Worm (Caenorhabditis elegans): ENCODE data around the gene F09E5.12.

F09E5.12 gene

DNA sequence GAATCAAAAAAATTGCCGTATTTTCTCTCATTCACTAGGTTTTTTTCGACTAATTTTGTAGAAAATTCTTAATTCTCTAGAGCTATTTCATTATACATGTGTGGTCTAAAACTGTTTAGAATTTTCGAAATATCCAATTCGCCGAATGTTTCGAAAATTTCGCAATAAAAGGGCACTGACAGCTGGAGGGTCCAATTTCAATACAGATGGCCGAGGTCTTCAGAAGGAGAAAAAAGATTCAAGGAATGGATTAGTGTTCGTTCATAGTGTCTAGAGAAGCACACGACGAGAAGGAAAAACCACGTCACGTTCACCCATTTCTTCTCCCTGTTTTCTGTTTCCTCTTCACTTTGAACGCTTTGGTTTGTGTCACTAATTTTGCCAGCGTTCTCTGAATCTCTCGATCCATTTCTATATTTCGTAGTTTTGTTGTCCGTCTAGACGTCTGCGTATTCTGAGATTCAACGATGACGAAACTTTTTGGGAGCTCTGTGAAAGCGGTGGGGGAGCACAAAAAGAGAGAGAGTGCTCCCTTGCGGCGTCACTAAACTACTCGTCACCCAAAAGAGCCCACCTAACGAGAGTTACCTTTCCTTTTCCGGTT is 44.4 kb downstream of the F09E5.12 start (continued):
- TF ChIP-seq zip-11 (GFP tag; IDR thresholded peaks at IDR 0.05) (no peak), zfp-2 (tag; optimal IDR thresholded peaks at IDR 0.05) (no peak), hlh-11 (tag; optimal IDR thresholded peaks at IDR 0.05) (peak; percentile 79), arid-1 (GFP tag; conservative IDR thresholded peaks at IDR 0.05) (0 out of 2 replicates have a peak, but pooled peaks have one; percentile 20), hif-1 (tag; optimal IDR thresholded peaks at IDR 0.05) (peak in 1 of 2 experiments; percentile 48), dmd-6 (GFP tag; IDR thresholded peaks at IDR 0.05) (peak; percentile 79), zag-1 (tag; optimal IDR thresholded peaks at IDR 0.05) (no peak), daf-19 (GFP tag; conservative IDR thresholded peaks at IDR 0.05) (no peak), daf-16 (GFP tag; optimal IDR thresholded peaks at IDR 0.05) (no peak), daf-16 (tag; optimal IDR thresholded peaks at IDR 0.05) (peak; percentile 58), ctbp-1 (GFP tag; IDR thresholded peaks at IDR 0.05) (peak; percentile 58; the same call in 1 of the 2 replicates), mep-1 (tag; optimal IDR thresholded peaks at IDR 0.05) (peak; percentile 66), aha-1 (tag) (peak; percentile 58), nhr-111 (GFP tag; optimal IDR thresholded peaks at IDR 0.05) (no peak), mxl-3 (GFP tag; optimal IDR thresholded peaks at IDR 0.05) (peak; percentile 25), tra-1 (GFP tag; IDR thresholded peaks at IDR 0.05) (peak; percentile 17; the same call in 1 of the 2 replicates), jun-1 (tag; optimal IDR thresholded peaks at IDR 0.05) (no peak), nhr-28 (tag; optimal IDR thresholded peaks at IDR 0.05) (peak; percentile 86), lsy-2 (tag; optimal IDR thresholded peaks at IDR 0.05) (peak; percentile 40 to 71), nhr-6 (tag; optimal IDR thresholded peaks at IDR 0.05) (peak; percentile 13), ztf-7 (tag; optimal IDR thresholded peaks at IDR 0.05) (peak; percentile 39), lin-38 (GFP tag; IDR thresholded peaks at IDR 0.05) (0 out of 2 replicates have a peak, but pooled peaks have one; percentile 20), vab-7 (GFP tag; IDR thresholded peaks at IDR 0.05) (no peak), hlh-30 (tag; optimal IDR thresholded peaks at IDR 0.05; ENCODE audit: insufficient read depth) (peak; percentile 70), madf-9 (GFP tag; conservative IDR thresholded peaks at IDR 0.05) (no peak), nhr-48 (tag; optimal IDR thresholded peaks at IDR 0.05) (peak; percentile 54), duxl-1 (tag; optimal IDR thresholded peaks at IDR 0.05; ENCODE audit: poor library complexity) (no peak)

- peak; percentile 8 for TF ChIP-seq nhr-28 (tag; optimal IDR thresholded peaks at IDR 0.05)
- TF ChIP-seq unc-62 (GFP tag; optimal IDR thresholded peaks at IDR 0.05 in 1 of 2) = peak in 1 of 2 experiments; percentile 93
- no peak for TF ChIP-seq unc-62 (tag; optimal IDR thresholded peaks at IDR 0.05)
- TF ChIP-seq daf-16 (GFP tag; optimal IDR thresholded peaks at IDR 0.05) = no peak
- TF ChIP-seq daf-16 (tag; optimal IDR thresholded peaks at IDR 0.05) = peak; percentile 70
- no peak for TF ChIP-seq nhr-42 (GFP tag; IDR thresholded peaks at IDR 0.05)
Measured at ce11 chrII:5324653-5325052, 45.9 kb downstream of the F09E5.12 start.

DNA sequence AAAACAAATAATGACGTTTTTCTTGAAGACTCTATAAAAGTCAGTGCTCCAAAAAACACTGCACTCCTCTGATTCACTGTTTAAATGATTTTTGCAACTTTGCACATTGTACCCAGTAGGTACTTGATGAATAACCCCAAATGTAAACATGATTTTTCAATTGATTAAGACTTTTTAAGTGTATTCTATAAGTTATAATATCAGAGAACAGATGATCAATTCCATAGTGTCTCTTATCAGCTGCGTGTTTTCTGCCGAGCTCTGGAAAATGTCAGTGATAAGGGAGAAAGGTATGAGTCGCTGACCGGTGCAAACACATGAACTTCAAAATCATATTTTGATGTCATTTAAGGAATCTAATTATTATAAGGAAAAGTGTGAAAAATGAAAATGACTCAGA is 46.8 kb downstream of the F09E5.12 start:
- TF ChIP-seq nhr-102 (tag; optimal IDR thresholded peaks at IDR 0.05) (peak; percentile 69), nhr-77 (tag; optimal IDR thresholded peaks at IDR 0.05) (peak; percentile 84), hlh-11 (tag; optimal IDR thresholded peaks at IDR 0.05) (peak; percentile 91), nhr-48 (tag; optimal IDR thresholded peaks at IDR 0.05) (peak; percentile 82), daf-16 (GFP tag; optimal IDR thresholded peaks at IDR 0.05) (peak in 1 of 2 experiments; percentile 32), daf-16 (tag; optimal IDR thresholded peaks at IDR 0.05) (peak; percentile 96), mep-1 (tag; optimal IDR thresholded peaks at IDR 0.05) (peak; percentile 22), ZK337.2 (GFP tag; IDR thresholded peaks at IDR 0.05) (no peak), lin-1 (GFP tag; IDR thresholded peaks at IDR 0.05) (0 out of 2 replicates have a peak, but pooled peaks have one; percentile 54), nhr-10 (tag; optimal IDR thresholded peaks at IDR 0.05) (peak; percentile 70), dve-1 (tag; optimal IDR thresholded peaks at IDR 0.05; ENCODE audit: insufficient read depth) (peak; percentile 86), hif-1 (tag; optimal IDR thresholded peaks at IDR 0.05) (peak in 1 of 2 experiments; percentile 36), php-3 (GFP tag; IDR thresholded peaks at IDR 0.05) (peak; percentile 73), zag-1 (tag; optimal IDR thresholded peaks at IDR 0.05) (no peak), mes-2 (tag; optimal IDR thresholded peaks at IDR 0.05; ENCODE audit: poor library complexity, severe bottlenecking) (no peak), Y105C5A.15 (GFP tag; IDR thresholded peaks at IDR 0.05) (no peak), daf-12 (tag; optimal IDR thresholded peaks at IDR 0.05) (no peak), hlh-30 (tag; optimal IDR thresholded peaks at IDR 0.05; ENCODE audit: insufficient read depth) (peak; percentile 56), lsy-2 (tag; optimal IDR thresholded peaks at IDR 0.05) (peak in 1 of 2 experiments; percentile 34), vab-7 (GFP tag; IDR thresholded peaks at IDR 0.05) (no peak), pqm-1 (tag; optimal IDR thresholded peaks at IDR 0.05) (peak; percentile 100), pha-4 (GFP tag; IDR thresholded peaks at IDR 0.05) (peak; percentile 29; the same call in 1 of the 2 replicates), pha-4 (tag; optimal IDR thresholded peaks at IDR 0.05) (no peak), nhr-6 (tag; optimal IDR thresholded peaks at IDR 0.05) (peak; percentile 3), nhr-28 (tag; optimal IDR thresholded peaks at IDR 0.05) (peak; percentile 87), dmd-6 (GFP tag; IDR thresholded peaks at IDR 0.05) (peak; percentile 92)
